Worm (Caenorhabditis elegans): ENCODE measurements around the gene cyp-13A7.
A peak's percentile ranks its signal among the peaks of the same experiment; 100 is the strongest.

- no peak for TF ChIP-seq dmd-4 (tag; optimal IDR thresholded peaks at IDR 0.05)
- peak; percentile 94 for TF ChIP-seq fos-1 (tag; optimal IDR thresholded peaks at IDR 0.05)
- TF ChIP-seq F13H6.1 (tag; optimal IDR thresholded peaks at IDR 0.05): no peak
- TF ChIP-seq blmp-1 (tag; optimal IDR thresholded peaks at IDR 0.05; ENCODE audit: insufficient read depth): no peak
- no peak for TF ChIP-seq nhr-10 (tag; optimal IDR thresholded peaks at IDR 0.05)
- TF ChIP-seq R02D3.7 (tag; optimal IDR thresholded peaks at IDR 0.05): no peak
- no peak for TF ChIP-seq zag-1 (tag; optimal IDR thresholded peaks at IDR 0.05)
- TF ChIP-seq ceh-16 (tag; optimal IDR thresholded peaks at IDR 0.05): no peak
- TF ChIP-seq gmeb-1 (tag; optimal IDR thresholded peaks at IDR 0.05): no peak
- no peak for TF ChIP-seq skn-1 (tag; optimal IDR thresholded peaks at IDR 0.05)
- TF ChIP-seq egl-27 (tag; optimal IDR thresholded peaks at IDR 0.05): no peak
- no peak for TF ChIP-seq unc-62 (GFP tag; optimal IDR thresholded peaks at IDR 0.05)
These were observed 4.1 kb downstream of the cyp-13A7 start, which contains the start of gene cyp-13A8 for ce11 chrII:9807519-9807972.

All from whole organism, L2 larva.